Worm (Caenorhabditis elegans): ENCODE results near the gene otub-3.
A peak's percentile ranks its signal among the peaks of the same experiment; 100 is the strongest.

otub-3 gene

ce11 chrIV:8686966-8687365 lies 41.0 kb upstream of the otub-3 start:
- TF ChIP-seq ceh-8 (GFP tag; optimal IDR thresholded peaks at IDR 0.05) = no peak
- no peak for TF ChIP-seq efl-1 (optimal IDR thresholded peaks at IDR 0.05)
- peak in 1 of 2 experiments; percentile 67 for TF ChIP-seq efl-1 (GFP tag; optimal IDR thresholded peaks at IDR 0.05 in 1 of 2)

DNA sequence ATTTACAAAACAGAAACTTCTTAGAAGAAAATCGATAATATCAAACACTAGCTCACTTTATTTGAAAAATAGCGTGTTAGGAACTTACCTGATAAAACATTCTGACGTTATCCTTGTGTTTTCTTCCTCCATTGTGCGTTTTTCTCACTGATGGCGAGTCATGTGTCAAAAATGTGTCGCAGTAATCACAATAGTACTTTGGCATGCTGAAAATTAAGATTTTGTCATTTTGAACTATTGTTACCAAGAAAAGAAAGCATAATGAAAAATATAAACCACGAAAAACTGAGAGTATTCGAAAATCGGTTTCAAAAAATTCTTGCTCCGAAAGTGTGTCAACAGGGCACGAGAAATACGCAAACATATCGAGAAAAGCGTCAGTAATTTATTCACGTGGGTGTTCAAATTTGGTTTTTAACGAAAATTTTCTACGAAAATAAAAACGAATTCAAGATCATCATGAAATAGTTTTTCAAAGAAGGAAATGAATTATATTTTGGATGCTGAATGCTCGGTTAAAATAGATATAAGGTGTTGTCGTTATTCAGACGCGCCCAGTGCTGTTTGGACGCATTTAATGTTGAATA lies 40.3 kb upstream of the otub-3 start, which contains the start of gene snrp-3:
snrp-3 (minus strand) TSS at position 206 of the 587 bp plus-strand sequence.
- TF ChIP-seq lin-14 (GFP tag; optimal IDR thresholded peaks at IDR 0.05) (peak; percentile 83), nhr-20 (tag; optimal IDR thresholded peaks at IDR 0.05) (peak; percentile 89), jun-1 (tag; optimal IDR thresholded peaks at IDR 0.05) (peak; percentile 61), C34B4.2 (tag; optimal IDR thresholded peaks at IDR 0.05) (no peak), nhr-28 (tag; optimal IDR thresholded peaks at IDR 0.05) (no peak), sup-37 (GFP tag; optimal IDR thresholded peaks at IDR 0.05) (peak; percentile 0), egl-27 (tag; optimal IDR thresholded peaks at IDR 0.05) (peak in 1 of 2 experiments; percentile 9), skn-1 (tag; optimal IDR thresholded peaks at IDR 0.05) (peak; percentile 80), ceh-8 (GFP tag; optimal IDR thresholded peaks at IDR 0.05) (peak; percentile 75), pqm-1 (tag; optimal IDR thresholded peaks at IDR 0.05) (no peak), fos-1 (tag; optimal IDR thresholded peaks at IDR 0.05) (peak; percentile 87), alr-1 (tag; optimal IDR thresholded peaks at IDR 0.05; ENCODE audit: borderline replicate concordance) (no peak), lin-13 (GFP tag; optimal IDR thresholded peaks at IDR 0.05) (peak; percentile 85), zip-4 (GFP tag; optimal IDR thresholded peaks at IDR 0.05) (peak; percentile 66), ama-1 (optimal IDR thresholded peaks at IDR 0.05) (peak; percentile 67), xbp-1 (tag; optimal IDR thresholded peaks at IDR 0.05) (peak; percentile 85), C16A3.4 (tag; optimal IDR thresholded peaks at IDR 0.05) (peak; percentile 92), egl-13 (tag; optimal IDR thresholded peaks at IDR 0.05) (peak; percentile 32), efl-1 (optimal IDR thresholded peaks at IDR 0.05) (peak; percentile 87 to 96), efl-1 (GFP tag; optimal IDR thresholded peaks at IDR 0.05 in 1 of 2) (peak; percentile 95 to 100), snu-23 (GFP tag; optimal IDR thresholded peaks at IDR 0.05) (peak; percentile 91), F16B12.6 (tag; optimal IDR thresholded peaks at IDR 0.05) (peak; percentile 76), ces-1 (GFP tag; optimal IDR thresholded peaks at IDR 0.05) (no peak), fkh-4 (tag; optimal IDR thresholded peaks at IDR 0.05; ENCODE audit: borderline replicate concordance) (no peak), ztf-4 (tag; optimal IDR thresholded peaks at IDR 0.05) (peak; percentile 50), nhr-237 (tag; optimal IDR thresholded peaks at IDR 0.05) (no peak), hpl-2 (GFP tag; optimal IDR thresholded peaks at IDR 0.05) (peak; percentile 44), grh-1 (GFP tag; IDR thresholded peaks at IDR 0.05) (peak; percentile 77), tlp-1 (tag; optimal IDR thresholded peaks at IDR 0.05) (no peak), sox-4 (tag; optimal IDR thresholded peaks at IDR 0.05) (peak; percentile 50), fkh-8 (tag; optimal IDR thresholded peaks at IDR 0.05) (peak; percentile 67), nhr-84 (tag; optimal IDR thresholded peaks at IDR 0.05) (no peak), pag-3 (tag; optimal IDR thresholded peaks at IDR 0.05; ENCODE audit: borderline replicate concordance, insufficient read depth) (no peak), lin-35 (GFP tag; optimal IDR thresholded peaks at IDR 0.05) (peak; percentile 94 to 98), irx-1 (tag; optimal IDR thresholded peaks at IDR 0.05) (peak; percentile 83), pax-3 (tag; optimal IDR thresholded peaks at IDR 0.05) (peak; percentile 44), blmp-1 (tag; optimal IDR thresholded peaks at IDR 0.05) (peak; percentile 68), unc-86 (tag; optimal IDR thresholded peaks at IDR 0.05) (peak; percentile 82), fkh-10 (GFP tag; optimal IDR thresholded peaks at IDR 0.05) (peak; percentile 20), ceh-82 (tag; optimal IDR thresholded peaks at IDR 0.05) (peak; percentile 80 to 87 (median 81)), ets-5 (GFP tag; IDR thresholded peaks at IDR 0.05) (no peak), dpl-1 (GFP tag; optimal IDR thresholded peaks at IDR 0.05) (peak; percentile 95 to 98 (median 97)), hlh-17 (GFP tag; optimal IDR thresholded peaks at IDR 0.05; ENCODE audit: borderline replicate concordance) (no peak), dsc-1 (tag; optimal IDR thresholded peaks at IDR 0.05) (peak; percentile 84), aly-2 (tag; optimal IDR thresholded peaks at IDR 0.05) (peak; percentile 86), lin-39 (tag; optimal IDR thresholded peaks at IDR 0.05) (peak; percentile 91), lin-15B (tag; optimal IDR thresholded peaks at IDR 0.05) (peak; percentile 77), snpc-4 (tag; optimal IDR thresholded peaks at IDR 0.05) (peak; percentile 67), hlh-4 (tag; optimal IDR thresholded peaks at IDR 0.05) (no peak), lsy-2 (tag; optimal IDR thresholded peaks at IDR 0.05) (peak; percentile 92 to 94)

Measured in whole organism, L1 larva.